Worm (Caenorhabditis elegans): ENCODE results near the gene F57B9.3.
A peak's percentile ranks its signal among the peaks of the same experiment; 100 is the strongest.

The F57B9.3 gene

DNA sequence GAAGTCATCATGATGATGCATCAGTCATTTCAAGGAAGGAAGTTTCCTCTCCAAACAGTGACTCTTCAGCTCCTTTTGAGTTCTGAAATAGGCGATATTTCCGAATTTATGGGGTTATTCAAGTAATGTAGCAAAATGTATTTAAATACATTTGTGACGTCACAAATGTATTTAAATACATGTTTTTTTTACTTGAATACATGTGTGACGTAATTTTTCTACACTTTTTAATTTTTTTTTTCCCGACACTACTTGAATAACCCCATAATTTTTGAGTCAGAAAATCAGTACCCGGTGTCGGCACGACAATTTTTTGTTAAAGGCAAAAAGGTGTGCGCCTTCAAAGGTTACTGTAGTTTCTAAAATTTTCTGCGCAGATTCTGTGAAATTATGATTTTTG, 35.3 kb downstream of the F57B9.3 start:
- TF ChIP-seq ctbp-1 (GFP tag; IDR thresholded peaks at IDR 0.05): no peak
- no peak for TF ChIP-seq F37D6.2 (tag; optimal IDR thresholded peaks at IDR 0.05)

ce11 chrIII:6978875-6979274, 39.3 kb downstream of the F57B9.3 start:
- TF ChIP-seq ces-1 (GFP tag; optimal IDR thresholded peaks at IDR 0.05) (no peak), php-3 (GFP tag; IDR thresholded peaks at IDR 0.05) (no peak), set-16 (GFP tag; IDR thresholded peaks at IDR 0.05) (no peak), ctbp-1 (GFP tag; IDR thresholded peaks at IDR 0.05) (peak; percentile 69), pqm-1 (tag; optimal IDR thresholded peaks at IDR 0.05) (no peak), rbr-2 (tag; optimal IDR thresholded peaks at IDR 0.05) (peak; percentile 47), fkh-10 (GFP tag; optimal IDR thresholded peaks at IDR 0.05) (no peak), hlh-11 (tag; optimal IDR thresholded peaks at IDR 0.05) (peak; percentile 75), lsy-2 (tag; optimal IDR thresholded peaks at IDR 0.05) (peak; percentile 61 to 87), F37D6.2 (tag; optimal IDR thresholded peaks at IDR 0.05) (no peak), aha-1 (tag) (peak; percentile 35), nhr-10 (tag; optimal IDR thresholded peaks at IDR 0.05) (peak; percentile 33), nhr-28 (tag; optimal IDR thresholded peaks at IDR 0.05) (peak; percentile 77), hlh-30 (tag; optimal IDR thresholded peaks at IDR 0.05; ENCODE audit: insufficient read depth) (peak; percentile 68), mes-2 (tag; optimal IDR thresholded peaks at IDR 0.05; ENCODE audit: poor library complexity, severe bottlenecking) (peak; percentile 49), nhr-25 (tag; optimal IDR thresholded peaks at IDR 0.05; ENCODE audit: borderline replicate concordance, insufficient read depth) (peak; percentile 67), arid-1 (GFP tag; conservative IDR thresholded peaks at IDR 0.05) (no peak), mep-1 (tag; optimal IDR thresholded peaks at IDR 0.05) (peak; percentile 73), dpl-1 (GFP tag; optimal IDR thresholded peaks at IDR 0.05) (peak; percentile 20), hmg-1.1 (GFP tag; IDR thresholded peaks at IDR 0.05) (peak; percentile 34; the same call in 1 of the 2 replicates), lin-13 (GFP tag; optimal IDR thresholded peaks at IDR 0.05) (no peak), mdl-1 (tag; optimal IDR thresholded peaks at IDR 0.05) (peak in 1 of 2 experiments; percentile 56), nhr-76 (tag; optimal IDR thresholded peaks at IDR 0.05) (no peak), T20F7.1 (GFP tag; optimal IDR thresholded peaks at IDR 0.05) (no peak), nhr-77 (tag; optimal IDR thresholded peaks at IDR 0.05) (no peak), tra-1 (GFP tag; IDR thresholded peaks at IDR 0.05) (0 out of 2 replicates have a peak, but pooled peaks have one; percentile 11), unc-62 (GFP tag; optimal IDR thresholded peaks at IDR 0.05 in 1 of 2) (peak in 1 of 2 experiments; percentile 100), unc-62 (tag; optimal IDR thresholded peaks at IDR 0.05) (no peak), zfp-2 (tag; optimal IDR thresholded peaks at IDR 0.05) (no peak), ceh-20 (GFP tag; IDR thresholded peaks at IDR 0.05) (peak; percentile 91), nhr-11 (tag; optimal IDR thresholded peaks at IDR 0.05) (peak; percentile 40), T26A8.4 (GFP tag; IDR thresholded peaks at IDR 0.05) (no peak), daf-16 (GFP tag; optimal IDR thresholded peaks at IDR 0.05) (peak in 1 of 2 experiments; percentile 4), daf-16 (tag; optimal IDR thresholded peaks at IDR 0.05) (no peak), egl-27 (tag; optimal IDR thresholded peaks at IDR 0.05) (no peak), F10B5.3 (tag; optimal IDR thresholded peaks at IDR 0.05) (no peak), nhr-48 (tag; optimal IDR thresholded peaks at IDR 0.05) (no peak), mxl-3 (GFP tag; optimal IDR thresholded peaks at IDR 0.05) (peak; percentile 58), jun-1 (tag; optimal IDR thresholded peaks at IDR 0.05) (no peak)

- TF ChIP-seq unc-62 (GFP tag; optimal IDR thresholded peaks at IDR 0.05 in 1 of 2) (peak in 1 of 2 experiments; percentile 65), unc-62 (tag; optimal IDR thresholded peaks at IDR 0.05) (no peak), lin-29 (GFP tag; IDR thresholded peaks at IDR 0.05) (no peak)
These were observed 40.0 kb downstream of the F57B9.3 start, which contains the start of gene ceh-20 for ce11 chrIII:6979584-6979983. Gene ceh-20, plus strand, starts transcription at chrIII:6979884.
